Worm (Caenorhabditis elegans) whole organism, L1 larva: ENCODE results near the gene C16A3.2.

Source experiments
- C16A3.4 ChIP-seq: fragments of 150-350 bp; optimal IDR thresholded peaks from 2 replicates; lab custom pipeline; 2014; ENCODE audit warnings: missing biosample characterization, missing genetic modification characterization
- C34B4.2 ChIP-seq: sonication (generic microtip); optimal IDR thresholded peaks from 2 replicates; lab custom pipeline; 2017; ENCODE audit warnings: mild to moderate bottlenecking, missing genetic modification characterization, missing compliant biosample characterization
- F16B12.6 ChIP-seq: fragments of 150-350 bp; optimal IDR thresholded peaks from 2 replicates; lab custom pipeline; 2014; ENCODE audit warnings: missing biosample characterization, missing genetic modification characterization
- Y116A8C.19 ChIP-seq: sonication (generic microtip); optimal IDR thresholded peaks from 2 replicates; lab custom pipeline; 2016; ENCODE audit warnings: missing compliant biosample characterization, missing genetic modification characterization, borderline replicate concordance
- aha-1 ChIP-seq: fragments of 150-350 bp; optimal IDR thresholded peaks from 2 replicates; lab custom pipeline; 2014; ENCODE audit warnings: missing biosample characterization, missing genetic modification characterization
- alr-1 ChIP-seq: fragments of 200-800 bp; sonication (Bioruptor generic); optimal IDR thresholded peaks from 2 replicates; lab custom pipeline; 2018; ENCODE audit warnings: borderline replicate concordance, mild to moderate bottlenecking, missing genetic modification characterization, missing compliant biosample characterization
- blmp-1 ChIP-seq: fragments of 150-350 bp; optimal IDR thresholded peaks from 2 replicates; lab custom pipeline; 2014; ENCODE audit warnings: missing biosample characterization, missing genetic modification characterization
- ceh-63 ChIP-seq: fragments of 200-800 bp; sonication (Bioruptor generic); optimal IDR thresholded peaks from 2 replicates; lab custom pipeline; 2018; ENCODE audit warnings: mild to moderate bottlenecking, missing genetic modification characterization, missing compliant biosample characterization
- ceh-8 ChIP-seq: fragments of 200-800 bp; sonication (Bioruptor generic); optimal IDR thresholded peaks from 2 replicates; lab custom pipeline; 2018; ENCODE audit warnings: mild to moderate bottlenecking, missing genetic modification characterization, moderate library complexity, missing compliant biosample characterization
- ceh-82 ChIP-seq, 3 experiments: fragments of 150-350 bp in 1 of 3; sonication (generic microtip) in 2 of 3; optimal IDR thresholded peaks; 2 replicates each; lab custom pipeline; 2014 to 2017; ENCODE audit warnings: missing biosample characterization in 3 of 3, missing genetic modification characterization in 3 of 3
- ceh-90 ChIP-seq: sonication (generic microtip); optimal IDR thresholded peaks from 2 replicates; lab custom pipeline; 2016; ENCODE audit warnings: missing genetic modification characterization, missing compliant biosample characterization
- ces-1 ChIP-seq: fragments of 150-350 bp; optimal IDR thresholded peaks from 2 replicates; lab custom pipeline; 2014; ENCODE audit warnings: missing biosample characterization, missing genetic modification reagents, missing genetic modification characterization
- dpl-1 ChIP-seq, 3 experiments: fragments of 150-350 bp in 2 of 3; sonication (generic microtip) in 1 of 3; optimal IDR thresholded peaks; 2 replicates each; lab custom pipeline; 2014 to 2017; ENCODE audit warnings: missing biosample characterization in 3 of 3, missing genetic modification characterization in 3 of 3, missing genetic modification reagents in 3 of 3
- dsc-1 ChIP-seq: sonication (generic microtip); optimal IDR thresholded peaks from 2 replicates; lab custom pipeline; 2016; ENCODE audit warnings: mild to moderate bottlenecking, missing genetic modification characterization, missing compliant biosample characterization
- efl-1 ChIP-seq, 4 experiments: fragments of 150-350 bp; optimal IDR thresholded peaks in 3 of 4; peaks in 1 of 4; 1 replicate in 1 of 4; 2 replicates in 3 of 4; lab custom pipeline; 2014; ENCODE audit warnings: missing biosample characterization in 2 of 4, missing genetic modification characterization in 2 of 4, missing genetic modification reagents in 2 of 4
- efl-3 ChIP-seq: fragments of 200-800 bp; sonication (Bioruptor generic); optimal IDR thresholded peaks from 2 replicates; lab custom pipeline; 2018; ENCODE audit warnings: mild to moderate bottlenecking, missing genetic modification characterization, missing compliant biosample characterization
- elt-3 ChIP-seq, 6 experiments: fragments of 150-350 bp in 1 of 6; sonication (generic microtip); optimal IDR thresholded peaks; 2 replicates each; lab custom pipeline; 2017 to 2018; ENCODE audit warnings: missing biosample characterization in 6 of 6, missing genetic modification characterization in 6 of 6, inconsistent platforms in 1 of 6
- fkh-10 ChIP-seq: sonication (generic microtip); optimal IDR thresholded peaks from 2 replicates; lab custom pipeline; 2017; ENCODE audit warnings: missing biosample characterization, missing genetic modification reagents, missing genetic modification characterization
- fkh-4 ChIP-seq: sonication (generic microtip); optimal IDR thresholded peaks from 2 replicates; lab custom pipeline; 2016; ENCODE audit warnings: missing compliant biosample characterization, missing genetic modification characterization, borderline replicate concordance
- fos-1 ChIP-seq: fragments of 150-350 bp; optimal IDR thresholded peaks from 2 replicates; lab custom pipeline; 2014; ENCODE audit warnings: missing biosample characterization, missing genetic modification characterization
- grh-1 ChIP-seq: fragments of 200-800 bp; sonication (Bioruptor generic); IDR thresholded peaks from 2 replicates; pipeline ENCODE4 v1.3.6; 2022; ENCODE audit warnings: missing genetic modification reagents, missing genetic modification characterization, missing compliant biosample characterization
- hlh-17 ChIP-seq: fragments of 200-800 bp; sonication (Bioruptor generic); optimal IDR thresholded peaks from 2 replicates; lab custom pipeline; 2018; ENCODE audit warnings: missing genetic modification characterization, mild to moderate bottlenecking, missing compliant biosample characterization, moderate library complexity, borderline replicate concordance
- hpl-2 ChIP-seq: fragments of 150-350 bp; optimal IDR thresholded peaks from 2 replicates; lab custom pipeline; 2014; ENCODE audit warnings: missing biosample characterization, missing genetic modification reagents, missing genetic modification characterization
- lin-13 ChIP-seq: fragments of 150-350 bp; optimal IDR thresholded peaks from 2 replicates; lab custom pipeline; 2014; ENCODE audit warnings: missing biosample characterization, missing genetic modification reagents, missing genetic modification characterization
- lin-14 ChIP-seq: fragments of 200-800 bp; sonication (Bioruptor generic); optimal IDR thresholded peaks from 2 replicates; lab custom pipeline; 2018; ENCODE audit warnings: mild to moderate bottlenecking, missing genetic modification characterization, moderate library complexity, missing compliant biosample characterization
- lin-15B ChIP-seq: fragments of 150-350 bp; sonication (generic microtip); optimal IDR thresholded peaks from 3 replicates; lab custom pipeline; 2014; ENCODE audit warnings: missing biosample characterization, missing genetic modification characterization
- lin-35 ChIP-seq, 2 experiments: fragments of 150-350 bp; optimal IDR thresholded peaks; 2 replicates each; lab custom pipeline; 2014; ENCODE audit warnings: missing biosample characterization in 2 of 2, missing genetic modification characterization in 2 of 2, missing genetic modification reagents in 2 of 2
- mdl-1 ChIP-seq, 2 experiments: fragments of 150-350 bp; optimal IDR thresholded peaks; 2 replicates each; lab custom pipeline; 2014 to 2017; ENCODE audit warnings: missing biosample characterization in 2 of 2, missing genetic modification characterization in 2 of 2, inconsistent platforms in 1 of 2
- mep-1 ChIP-seq: fragments of 150-350 bp; optimal IDR thresholded peaks from 2 replicates; lab custom pipeline; 2014; ENCODE audit warnings: missing biosample characterization, missing genetic modification characterization
- nhr-12 ChIP-seq: sonication (generic microtip); optimal IDR thresholded peaks from 2 replicates; lab custom pipeline; 2017; ENCODE audit warnings: missing biosample characterization, missing genetic modification characterization
- nhr-47 ChIP-seq: sonication (generic microtip); optimal IDR thresholded peaks from 2 replicates; lab custom pipeline; 2016; ENCODE audit warnings: mild to moderate bottlenecking, missing genetic modification characterization, moderate library complexity, missing compliant biosample characterization
- nhr-71 ChIP-seq: sonication (generic microtip); optimal IDR thresholded peaks from 2 replicates; lab custom pipeline; 2016; ENCODE audit warnings: mild to moderate bottlenecking, missing genetic modification characterization, moderate library complexity, missing compliant biosample characterization
- nhr-76 ChIP-seq: sonication (generic microtip); optimal IDR thresholded peaks from 2 replicates; lab custom pipeline; 2017; ENCODE audit warnings: missing biosample characterization, missing genetic modification characterization
- nhr-77 ChIP-seq: fragments of 150-350 bp; optimal IDR thresholded peaks from 2 replicates; lab custom pipeline; 2014; ENCODE audit warnings: missing biosample characterization, missing genetic modification characterization
- nhr-84 ChIP-seq: sonication (generic microtip); optimal IDR thresholded peaks from 2 replicates; lab custom pipeline; 2017; ENCODE audit warnings: missing biosample characterization, missing genetic modification characterization
- nhr-85 ChIP-seq: sonication (generic microtip); peaks from one replicate; lab custom pipeline; 2016; ENCODE audit warnings: missing genetic modification characterization, inconsistent platforms, missing compliant biosample characterization
- pag-3 ChIP-seq: sonication (generic microtip); optimal IDR thresholded peaks from 2 replicates; lab custom pipeline; 2017; ENCODE audit warnings: missing genetic modification characterization, mild to moderate bottlenecking, missing compliant biosample characterization, antibody characterized with exemption, borderline replicate concordance; ENCODE audit not compliant: insufficient read depth
- rnt-1 ChIP-seq: sonication (generic microtip); optimal IDR thresholded peaks from 2 replicates; lab custom pipeline; 2016; ENCODE audit warnings: mild to moderate bottlenecking, missing genetic modification characterization, moderate library complexity, missing compliant biosample characterization
- skn-1 ChIP-seq: fragments of 150-350 bp; optimal IDR thresholded peaks from 2 replicates; lab custom pipeline; 2014; ENCODE audit warnings: missing biosample characterization, missing genetic modification characterization
- snpc-4 ChIP-seq: fragments of 150-350 bp; optimal IDR thresholded peaks from 2 replicates; lab custom pipeline; 2014; ENCODE audit warnings: missing biosample characterization, missing genetic modification characterization
- snu-23 ChIP-seq: sonication (generic microtip); optimal IDR thresholded peaks from 2 replicates; lab custom pipeline; 2016; ENCODE audit warnings: missing genetic modification characterization, missing compliant biosample characterization
- sox-4 ChIP-seq: sonication (generic microtip); optimal IDR thresholded peaks from 2 replicates; lab custom pipeline; 2016; ENCODE audit warnings: missing genetic modification characterization, missing compliant biosample characterization
- sup-37 ChIP-seq: fragments of 200-800 bp; sonication (Bioruptor generic); optimal IDR thresholded peaks from 2 replicates; lab custom pipeline; 2018; ENCODE audit warnings: mild to moderate bottlenecking, missing genetic modification characterization, missing compliant biosample characterization
- unc-98 ChIP-seq: fragments of 200-800 bp; sonication (Bioruptor generic); IDR thresholded peaks from 2 replicates; pipeline ENCODE4 v1.3.6; 2022; ENCODE audit warnings: missing genetic modification characterization, missing compliant biosample characterization
- ztf-11 ChIP-seq, 2 experiments: sonication (generic microtip); optimal IDR thresholded peaks; 2 replicates each; lab custom pipeline; 2016 to 2017; ENCODE audit warnings: missing genetic modification characterization in 2 of 2, missing biosample characterization in 1 of 2, missing compliant biosample characterization in 1 of 2

C16A3.2 gene

ce11 chrIII:6389533-6389932 lies at the start of gene C16A3.2:
C16A3.2 (plus strand) TSS chrIII:6389833.
- TF ChIP-seq F16B12.6 (no peak), ceh-63 (no peak), nhr-71 (no peak), elt-3 (tag; optimal IDR thresholded peaks at IDR 0.05; lab: Kevin White, UChicago) (no peak), nhr-76 (no peak), mdl-1 (tag; optimal IDR thresholded peaks at IDR 0.05; lab: Kevin White, UChicago) (no peak)

DNA sequence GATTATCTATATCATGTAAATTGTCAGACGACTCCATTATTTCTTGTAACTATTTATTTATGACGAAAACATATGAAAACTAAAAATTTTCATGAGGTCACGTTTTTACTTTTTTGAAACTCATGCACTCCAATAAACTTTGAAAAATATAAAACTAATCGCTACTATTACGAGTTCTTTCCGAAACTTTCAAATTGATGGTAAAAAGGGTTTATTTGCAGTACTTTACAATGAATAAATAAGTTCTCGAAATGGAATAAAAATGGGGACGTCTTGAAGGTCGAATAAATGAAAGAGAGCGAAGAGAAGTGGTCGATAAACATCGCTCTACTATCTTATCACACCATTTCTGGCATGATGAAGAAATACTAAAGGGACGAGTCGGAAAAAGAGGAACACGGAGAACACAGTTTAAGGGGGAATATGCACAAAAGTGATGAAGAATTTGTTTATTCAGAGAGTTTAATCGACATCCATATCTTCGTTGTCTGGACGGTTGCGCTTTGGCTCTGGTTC lies 49.7 kb upstream of the C16A3.2 start, which contains the start of gene let-767:
TSS of gene let-767 (minus strand) at position 51 of the 516 bp plus-strand sequence.
- TF ChIP-seq elt-3 (tag; optimal IDR thresholded peaks at IDR 0.05; lab: Kevin White, UChicago): peak in 1 of 6 experiments; percentile 61
- TF ChIP-seq nhr-47 (tag; lab: Kevin White, UChicago): no peak
- TF ChIP-seq, all 84 proteins: peak for 1

ce11 chrIII:6341878-6342453 lies 47.7 kb upstream of the C16A3.2 start, which contains the start of gene rpn-13:
rpn-13 (minus strand) TSS chrIII:6341928.
- TF ChIP-seq lin-13 (GFP tag; lab: Kevin White, UChicago) (peak; percentile 28), nhr-77 (no peak), lin-35 (GFP tag; optimal IDR thresholded peaks at IDR 0.05; lab: Kevin White, UChicago) (peak; percentile 70 to 83), nhr-71 (peak; percentile 59), efl-1 (optimal IDR thresholded peaks at IDR 0.05; lab: Kevin White, UChicago) (peak; percentile 58 to 62), efl-1 (GFP tag; optimal IDR thresholded peaks at IDR 0.05 in 1 of 2; lab: Kevin White, UChicago) (peak in 1 of 2 experiments; percentile 64), ztf-11 (tag; optimal IDR thresholded peaks at IDR 0.05; lab: Kevin White, UChicago) (no peak), lin-15B (no peak), nhr-12 (tag; lab: Kevin White, UChicago) (no peak), ceh-82 (tag; optimal IDR thresholded peaks at IDR 0.05; lab: Kevin White, UChicago) (peak in 2 of 3 experiments; percentile 52 to 56), nhr-76 (no peak), pag-3 (tag; lab: Kevin White, UChicago) (no peak), hpl-2 (no peak), fkh-10 (GFP tag; lab: Kevin White, UChicago) (no peak), aha-1 (tag; lab: Kevin White, UChicago) (no peak), F16B12.6 (peak; percentile 95), grh-1 (GFP tag; lab: Robert Waterston, UW) (no peak), snpc-4 (tag; lab: Kevin White, UChicago) (peak; percentile 1), mep-1 (tag; lab: Kevin White, UChicago) (no peak), alr-1 (tag; lab: Kevin White, UChicago) (no peak), lin-14 (GFP tag; lab: Kevin White, UChicago) (peak; percentile 42), fos-1 (peak; percentile 49), Y116A8C.19 (tag; lab: Kevin White, UChicago) (no peak), rnt-1 (tag; lab: Kevin White, UChicago) (peak; percentile 35), efl-3 (GFP tag; lab: Kevin White, UChicago) (no peak), dsc-1 (tag; lab: Kevin White, UChicago) (no peak), elt-3 (tag; optimal IDR thresholded peaks at IDR 0.05; lab: Kevin White, UChicago) (peak in 1 of 6 experiments; percentile 27), fkh-4 (tag; lab: Kevin White, UChicago) (no peak), dpl-1 (GFP tag; optimal IDR thresholded peaks at IDR 0.05; lab: Kevin White, UChicago) (peak; percentile 22 to 64 (median 60)), sup-37 (GFP tag; lab: Kevin White, UChicago) (no peak), sox-4 (tag; lab: Kevin White, UChicago) (no peak), skn-1 (tag; lab: Kevin White, UChicago) (peak; percentile 98), C16A3.4 (peak; percentile 52), ceh-8 (no peak), unc-98 (no peak), snu-23 (GFP tag; lab: Kevin White, UChicago) (peak; percentile 63), nhr-47 (tag; lab: Kevin White, UChicago) (peak; percentile 54), ces-1 (GFP tag; lab: Kevin White, UChicago) (no peak), nhr-84 (tag; lab: Kevin White, UChicago) (no peak), hlh-17 (GFP tag; lab: Kevin White, UChicago) (no peak), C34B4.2 (tag; lab: Kevin White, UChicago) (no peak), ceh-90 (no peak), blmp-1 (peak; percentile 35), nhr-85 (no peak)
